Worm (Caenorhabditis elegans) whole organism, L3 larva: Measurements from ENCODE around the gene R09E12.9.

ENCODE experiments used
- R02D3.7 ChIP-seq: fragments of 150-350 bp; optimal IDR thresholded peaks from 2 replicates; lab custom pipeline; 2014; ENCODE audit warnings: missing biosample characterization, missing genetic modification characterization
- ZK546.5 ChIP-seq: sonication (generic microtip); optimal IDR thresholded peaks from 2 replicates; lab custom pipeline; 2017; ENCODE audit warnings: missing biosample characterization, missing genetic modification characterization
- aly-2 ChIP-seq: fragments of 150-350 bp; optimal IDR thresholded peaks from 2 replicates; lab custom pipeline; 2014; ENCODE audit warnings: missing biosample characterization, missing genetic modification characterization
- ama-1 ChIP-seq: fragments of 150-350 bp; optimal IDR thresholded peaks from 2 replicates; lab custom pipeline; 2018
- ceh-16 ChIP-seq: sonication (generic microtip); optimal IDR thresholded peaks from 2 replicates; lab custom pipeline; 2017; ENCODE audit warnings: missing biosample characterization, missing genetic modification characterization
- ceh-28 ChIP-seq: fragments of 150-350 bp; optimal IDR thresholded peaks from 2 replicates; lab custom pipeline; 2014; ENCODE audit warnings: missing biosample characterization, missing genetic modification reagents, missing genetic modification characterization
- ceh-82 ChIP-seq: fragments of 150-350 bp; optimal IDR thresholded peaks from 2 replicates; lab custom pipeline; 2014; ENCODE audit warnings: missing biosample characterization, missing genetic modification characterization
- ceh-9 ChIP-seq: sonication (generic microtip); optimal IDR thresholded peaks from 2 replicates; lab custom pipeline; 2018; ENCODE audit warnings: missing biosample characterization, missing genetic modification characterization
- daf-12 ChIP-seq: fragments of 150-350 bp; optimal IDR thresholded peaks from 2 replicates; lab custom pipeline; 2014; ENCODE audit warnings: missing biosample characterization, missing genetic modification reagents, missing genetic modification characterization
- egl-27 ChIP-seq: sonication (generic microtip); optimal IDR thresholded peaks from 4 replicates; lab custom pipeline; 2017; ENCODE audit warnings: missing biosample characterization, missing genetic modification reagents, missing genetic modification characterization
- egl-5 ChIP-seq: fragments of 150-350 bp; optimal IDR thresholded peaks from 2 replicates; lab custom pipeline; 2017; ENCODE audit warnings: missing biosample characterization, missing genetic modification reagents, missing genetic modification characterization, inconsistent platforms
- elt-1 ChIP-seq: fragments of 150-350 bp; optimal IDR thresholded peaks from 2 replicates; lab custom pipeline; 2014; ENCODE audit warnings: missing biosample characterization, missing genetic modification characterization
- elt-2 ChIP-seq: sonication (generic microtip); optimal IDR thresholded peaks from 2 replicates; lab custom pipeline; 2016; ENCODE audit warnings: missing genetic modification reagents, mild to moderate bottlenecking, missing genetic modification characterization, missing compliant biosample characterization
- elt-3 ChIP-seq, 3 experiments: fragments of 150-350 bp in 1 of 3; sonication (generic microtip) in 2 of 3; optimal IDR thresholded peaks; 2 replicates in 2 of 3; 4 replicates in 1 of 3; lab custom pipeline; 2014 to 2017; ENCODE audit warnings: missing biosample characterization in 3 of 3, missing genetic modification characterization in 3 of 3
- eor-1 ChIP-seq, 2 experiments: fragments of 150-350 bp; optimal IDR thresholded peaks; 2 replicates each; lab custom pipeline; 2014 to 2018; ENCODE audit warnings: missing biosample characterization in 2 of 2, missing genetic modification characterization in 2 of 2
- fkh-10 ChIP-seq: sonication (generic microtip); optimal IDR thresholded peaks from 2 replicates; lab custom pipeline; 2017; ENCODE audit warnings: missing biosample characterization, missing genetic modification reagents, missing genetic modification characterization
- fkh-2 ChIP-seq: fragments of 150-350 bp; optimal IDR thresholded peaks from 2 replicates; lab custom pipeline; 2014; ENCODE audit warnings: missing biosample characterization, missing genetic modification reagents, missing genetic modification characterization
- fos-1 ChIP-seq: fragments of 150-350 bp; optimal IDR thresholded peaks from 2 replicates; lab custom pipeline; 2014; ENCODE audit warnings: missing biosample characterization, missing genetic modification characterization
- hmg-11 ChIP-seq: sonication (generic microtip); optimal IDR thresholded peaks from 2 replicates; lab custom pipeline; 2016; ENCODE audit warnings: missing genetic modification characterization, missing compliant biosample characterization
- lin-15B ChIP-seq: fragments of 150-350 bp; optimal IDR thresholded peaks from 2 replicates; lab custom pipeline; 2014; ENCODE audit warnings: missing biosample characterization, missing genetic modification characterization
- lin-39 ChIP-seq: fragments of 150-350 bp; optimal IDR thresholded peaks from 2 replicates; lab custom pipeline; 2018; ENCODE audit warnings: missing biosample characterization, missing genetic modification reagents, missing genetic modification characterization
- lsy-12 ChIP-seq: sonication (generic microtip); optimal IDR thresholded peaks from 2 replicates; lab custom pipeline; 2016; ENCODE audit warnings: mild to moderate bottlenecking, missing genetic modification characterization, missing compliant biosample characterization
- mdl-1 ChIP-seq: fragments of 150-350 bp; optimal IDR thresholded peaks from 2 replicates; lab custom pipeline; 2014; ENCODE audit warnings: missing biosample characterization, missing genetic modification characterization
- mml-1 ChIP-seq: fragments of 150-350 bp; sonication (generic microtip); optimal IDR thresholded peaks from 3 replicates; lab custom pipeline; 2014; ENCODE audit warnings: missing biosample characterization, missing genetic modification characterization
- nfya-1 ChIP-seq: sonication (generic microtip); optimal IDR thresholded peaks from 2 replicates; lab custom pipeline; 2017; ENCODE audit warnings: missing genetic modification characterization, mild to moderate bottlenecking, missing compliant biosample characterization, antibody characterized with exemption, moderate library complexity; ENCODE audit not compliant: insufficient read depth
- nhr-11 ChIP-seq: fragments of 150-350 bp; optimal IDR thresholded peaks from 2 replicates; lab custom pipeline; 2014; ENCODE audit warnings: missing biosample characterization, missing genetic modification characterization
- nhr-12 ChIP-seq: fragments of 150-350 bp; optimal IDR thresholded peaks from 2 replicates; lab custom pipeline; 2014; ENCODE audit warnings: missing biosample characterization, missing genetic modification characterization
- nhr-23 ChIP-seq: fragments of 150-350 bp; optimal IDR thresholded peaks from 2 replicates; lab custom pipeline; 2014; ENCODE audit warnings: missing biosample characterization, missing genetic modification reagents, missing genetic modification characterization
- nhr-237 ChIP-seq: fragments of 150-350 bp; optimal IDR thresholded peaks from 2 replicates; lab custom pipeline; 2014; ENCODE audit warnings: missing biosample characterization, missing genetic modification characterization
- nhr-25 ChIP-seq: sonication (generic microtip); optimal IDR thresholded peaks from 2 replicates; lab custom pipeline; 2017; ENCODE audit warnings: missing biosample characterization, missing genetic modification characterization
- nhr-28 ChIP-seq: fragments of 150-350 bp; optimal IDR thresholded peaks from 2 replicates; lab custom pipeline; 2014; ENCODE audit warnings: missing biosample characterization, missing genetic modification characterization
- nhr-43 ChIP-seq: sonication (generic microtip); optimal IDR thresholded peaks from 2 replicates; lab custom pipeline; 2016; ENCODE audit warnings: mild to moderate bottlenecking, missing genetic modification characterization, missing compliant biosample characterization; ENCODE audit not compliant: poor library complexity, severe bottlenecking
- nhr-67 ChIP-seq: fragments of 150-350 bp; optimal IDR thresholded peaks from 2 replicates; lab custom pipeline; 2014; ENCODE audit warnings: missing biosample characterization, missing genetic modification characterization
- nhr-76 ChIP-seq: fragments of 150-350 bp; sonication (generic microtip); optimal IDR thresholded peaks from 5 replicates; lab custom pipeline; 2014; ENCODE audit warnings: missing biosample characterization, missing genetic modification characterization
- nhr-77 ChIP-seq: fragments of 150-350 bp; optimal IDR thresholded peaks from 2 replicates; lab custom pipeline; 2014; ENCODE audit warnings: missing biosample characterization, missing genetic modification characterization
- pha-4 ChIP-seq: fragments of 150-350 bp; optimal IDR thresholded peaks from 2 replicates; lab custom pipeline; 2014; ENCODE audit warnings: missing biosample characterization, missing genetic modification reagents, missing genetic modification characterization
- pqm-1 ChIP-seq: fragments of 150-350 bp; optimal IDR thresholded peaks from 2 replicates; lab custom pipeline; 2017; ENCODE audit warnings: missing biosample characterization, missing genetic modification characterization, inconsistent platforms
- sea-2 ChIP-seq: fragments of 150-350 bp; sonication (generic microtip); optimal IDR thresholded peaks from 4 replicates; lab custom pipeline; 2014; ENCODE audit warnings: missing biosample characterization, missing genetic modification reagents, missing genetic modification characterization
- skn-1 ChIP-seq: fragments of 150-350 bp; optimal IDR thresholded peaks from 2 replicates; lab custom pipeline; 2014; ENCODE audit warnings: missing biosample characterization, missing genetic modification characterization
- snpc-4 ChIP-seq: fragments of 150-350 bp; optimal IDR thresholded peaks from 2 replicates; lab custom pipeline; 2014; ENCODE audit warnings: missing biosample characterization, missing genetic modification characterization
- unc-39 ChIP-seq: sonication (generic microtip); optimal IDR thresholded peaks from 4 replicates; lab custom pipeline; 2017; ENCODE audit warnings: missing biosample characterization, missing genetic modification characterization
- unc-62 ChIP-seq: fragments of 150-350 bp; sonication (generic microtip); optimal IDR thresholded peaks from 4 replicates; lab custom pipeline; 2014; ENCODE audit warnings: missing biosample characterization, missing genetic modification reagents, missing genetic modification characterization
- zag-1 ChIP-seq: fragments of 150-350 bp; optimal IDR thresholded peaks from 2 replicates; lab custom pipeline; 2014; ENCODE audit warnings: missing biosample characterization, missing genetic modification characterization
- ztf-11 ChIP-seq: fragments of 150-350 bp; optimal IDR thresholded peaks from 2 replicates; lab custom pipeline; 2014; ENCODE audit warnings: missing biosample characterization, missing genetic modification characterization
- ztf-4 ChIP-seq: fragments of 150-350 bp; optimal IDR thresholded peaks from 2 replicates; lab custom pipeline; 2014; ENCODE audit warnings: missing biosample characterization, missing genetic modification characterization

R09E12.9 gene

ce11 chrV:777285-777684 lies at the start of gene R09E12.9:
Gene R09E12.9 (plus strand): TSS chrV:777600.
- TF ChIP-seq nhr-25 (tag; lab: Kevin White, UChicago) (peak; percentile 34), egl-27 (no peak), egl-5 (no peak), pha-4 (no peak), eor-1 (tag; optimal IDR thresholded peaks at IDR 0.05; lab: Kevin White, UChicago) (no peak), mml-1 (tag; lab: Kevin White, UChicago) (no peak), nhr-77 (peak; percentile 94), lin-15B (tag; lab: Kevin White, UChicago) (peak; percentile 15), nfya-1 (tag; lab: Kevin White, UChicago) (peak; percentile 31), elt-1 (peak; percentile 50), nhr-76 (peak; percentile 81), nhr-237 (no peak), nhr-23 (tag; lab: Kevin White, UChicago) (peak; percentile 45)

ce11 chrV:728822-729493 lies 48.4 kb upstream of the R09E12.9 start:
- TF ChIP-seq zag-1 (tag; lab: Kevin White, UChicago) (no peak), R02D3.7 (no peak), mdl-1 (tag; lab: Kevin White, UChicago) (peak; percentile 38), ztf-4 (tag; lab: Kevin White, UChicago) (no peak), elt-1 (no peak), pqm-1 (peak; percentile 65), egl-27 (no peak), lsy-12 (peak; percentile 7), fos-1 (tag; lab: Kevin White, UChicago) (no peak), ceh-82 (tag; lab: Kevin White, UChicago) (no peak), daf-12 (tag; lab: Kevin White, UChicago) (no peak), nhr-25 (tag; lab: Kevin White, UChicago) (peak; percentile 46), ceh-28 (tag; lab: Kevin White, UChicago) (no peak), ztf-11 (no peak), pha-4 (peak; percentile 53), lin-39 (tag; lab: Kevin White, UChicago) (no peak), ceh-9 (tag; lab: Kevin White, UChicago) (no peak), lin-15B (tag; lab: Kevin White, UChicago) (no peak), nhr-43 (tag; lab: Kevin White, UChicago) (peak; percentile 57), elt-2 (tag; lab: Kevin White, UChicago) (peak; percentile 77), aly-2 (tag; lab: Kevin White, UChicago) (no peak), snpc-4 (tag; lab: Kevin White, UChicago) (peak; percentile 5), eor-1 (tag; optimal IDR thresholded peaks at IDR 0.05; lab: Kevin White, UChicago) (no peak), egl-5 (peak; percentile 31), ceh-16 (tag; lab: Kevin White, UChicago) (no peak), fkh-2 (no peak), ama-1 (lab: Kevin White, UChicago) (peak; percentile 50), nhr-12 (tag; lab: Kevin White, UChicago) (no peak), nhr-23 (tag; lab: Kevin White, UChicago) (peak; percentile 19), nfya-1 (tag; lab: Kevin White, UChicago) (peak; percentile 49)

ce11 chrV:730216-730615 lies 47.2 kb upstream of the R09E12.9 start:
- no peak for TF ChIP-seq ztf-4 (tag; lab: Kevin White, UChicago)
- TF ChIP-seq fkh-2 = no peak
- no peak for TF ChIP-seq ceh-16 (tag; lab: Kevin White, UChicago)
- TF ChIP-seq mml-1 (tag; lab: Kevin White, UChicago) = no peak
- no peak for TF ChIP-seq ceh-82 (tag; lab: Kevin White, UChicago)
- no peak for TF ChIP-seq aly-2 (tag; lab: Kevin White, UChicago)
- no peak for TF ChIP-seq unc-39 (tag; lab: Kevin White, UChicago)
- no peak for TF ChIP-seq fos-1 (tag; lab: Kevin White, UChicago)
- no peak for TF ChIP-seq nhr-11
- no peak for TF ChIP-seq unc-62 (GFP tag; lab: Kevin White, UChicago)
- no peak for TF ChIP-seq nhr-76
- no peak for TF ChIP-seq ceh-9 (tag; lab: Kevin White, UChicago)
- no peak for TF ChIP-seq sea-2 (GFP tag; lab: Kevin White, UChicago)
- TF ChIP-seq R02D3.7 = no peak
- TF ChIP-seq zag-1 (tag; lab: Kevin White, UChicago) = no peak
- no peak for TF ChIP-seq elt-1
- no peak for TF ChIP-seq daf-12 (tag; lab: Kevin White, UChicago)
- TF ChIP-seq hmg-11 (tag; lab: Kevin White, UChicago) = no peak
- peak; percentile 85 for TF ChIP-seq nhr-43 (tag; lab: Kevin White, UChicago)
- TF ChIP-seq nfya-1 (tag; lab: Kevin White, UChicago) = peak; percentile 49
- TF ChIP-seq eor-1 (tag; optimal IDR thresholded peaks at IDR 0.05; lab: Kevin White, UChicago) = no peak
- TF ChIP-seq nhr-67 (tag; lab: Kevin White, UChicago) = no peak
- no peak for TF ChIP-seq egl-5
- TF ChIP-seq egl-27 = no peak
- TF ChIP-seq fkh-10 (GFP tag; lab: Kevin White, UChicago) = no peak
- TF ChIP-seq ZK546.5 (tag; lab: Kevin White, UChicago) = no peak
- no peak for TF ChIP-seq elt-3 (tag; optimal IDR thresholded peaks at IDR 0.05; lab: Kevin White, UChicago)
- TF ChIP-seq lin-39 (tag; lab: Kevin White, UChicago) = no peak
- TF ChIP-seq elt-2 (tag; lab: Kevin White, UChicago) = peak; percentile 92
- no peak for TF ChIP-seq nhr-237
- TF ChIP-seq nhr-25 (tag; lab: Kevin White, UChicago) = peak; percentile 16
- no peak for TF ChIP-seq skn-1 (tag; lab: Kevin White, UChicago)
- TF ChIP-seq ama-1 (lab: Kevin White, UChicago) = peak; percentile 87
- TF ChIP-seq nhr-28 (tag; lab: Kevin White, UChicago) = no peak
- no peak for TF ChIP-seq nhr-23 (tag; lab: Kevin White, UChicago)
- TF ChIP-seq nhr-12 (tag; lab: Kevin White, UChicago) = no peak
